Worm (Caenorhabditis elegans) whole organism, L1 larva: ENCODE measurements around the gene lrpc-1.

ENCODE experiments used
- ceh-82 ChIP-seq, 3 experiments: fragments of 150-350 bp in 1 of 3; sonication (generic microtip) in 2 of 3; optimal IDR thresholded peaks; 2 replicates each; lab custom pipeline; 2014 to 2017; ENCODE audit warnings: missing biosample characterization in 3 of 3, missing genetic modification characterization in 3 of 3
- egl-27 ChIP-seq, 2 experiments: fragments of 150-350 bp in 1 of 2; sonication (generic microtip); optimal IDR thresholded peaks; 3 replicates each; lab custom pipeline; 2017 to 2018; ENCODE audit warnings: missing biosample characterization in 2 of 2, missing genetic modification characterization in 2 of 2, missing genetic modification reagents in 2 of 2
- fkh-10 ChIP-seq: sonication (generic microtip); optimal IDR thresholded peaks from 2 replicates; lab custom pipeline; 2017; ENCODE audit warnings: missing biosample characterization, missing genetic modification reagents, missing genetic modification characterization
- hlh-4 ChIP-seq: sonication (generic microtip); optimal IDR thresholded peaks from 2 replicates; lab custom pipeline; 2016; ENCODE audit warnings: mild to moderate bottlenecking, missing genetic modification characterization, missing compliant biosample characterization
- jun-1 ChIP-seq: fragments of 150-350 bp; optimal IDR thresholded peaks from 2 replicates; lab custom pipeline; 2014; ENCODE audit warnings: missing biosample characterization, missing genetic modification reagents, missing genetic modification characterization
- lin-39 ChIP-seq: fragments of 150-350 bp; optimal IDR thresholded peaks from 2 replicates; lab custom pipeline; 2014; ENCODE audit warnings: missing biosample characterization, missing genetic modification reagents, missing genetic modification characterization
- mdl-1 ChIP-seq, 2 experiments: fragments of 150-350 bp; optimal IDR thresholded peaks; 2 replicates each; lab custom pipeline; 2014 to 2017; ENCODE audit warnings: missing biosample characterization in 2 of 2, missing genetic modification characterization in 2 of 2, inconsistent platforms in 1 of 2
- mep-1 ChIP-seq: fragments of 150-350 bp; optimal IDR thresholded peaks from 2 replicates; lab custom pipeline; 2014; ENCODE audit warnings: missing biosample characterization, missing genetic modification characterization
- pqm-1 ChIP-seq: sonication (generic microtip); optimal IDR thresholded peaks from 3 replicates; lab custom pipeline; 2017; ENCODE audit warnings: missing biosample characterization, missing genetic modification characterization
- snpc-4 ChIP-seq: fragments of 150-350 bp; optimal IDR thresholded peaks from 2 replicates; lab custom pipeline; 2014; ENCODE audit warnings: missing biosample characterization, missing genetic modification characterization
- unc-98 ChIP-seq: fragments of 200-800 bp; sonication (Bioruptor generic); IDR thresholded peaks from 2 replicates; pipeline ENCODE4 v1.3.6; 2022; ENCODE audit warnings: missing genetic modification characterization, missing compliant biosample characterization
- zag-1 ChIP-seq: fragments of 150-350 bp; optimal IDR thresholded peaks from 2 replicates; lab custom pipeline; 2014; ENCODE audit warnings: missing biosample characterization, missing genetic modification characterization

ce11 chrV:5606255-5606654, 6.8 kb downstream of the lrpc-1 start, which contains the start of gene CD4.1:
- TF ChIP-seq fkh-10 (GFP tag; lab: Kevin White, UChicago) (no peak), snpc-4 (tag; lab: Kevin White, UChicago) (no peak), mep-1 (tag; lab: Kevin White, UChicago) (no peak), egl-27 (tag; optimal IDR thresholded peaks at IDR 0.05; lab: Kevin White, UChicago) (no peak), mdl-1 (tag; optimal IDR thresholded peaks at IDR 0.05; lab: Kevin White, UChicago) (no peak), jun-1 (no peak), pqm-1 (no peak), ceh-82 (tag; optimal IDR thresholded peaks at IDR 0.05; lab: Kevin White, UChicago) (no peak), unc-98 (GFP tag; lab: Robert Waterston, UW) (no peak), zag-1 (no peak), lin-39 (tag; lab: Kevin White, UChicago) (no peak), hlh-4 (no peak)
